Worm (Caenorhabditis elegans): ENCODE data around the gene F08H9.3.

F08H9.3 gene

ce11 chrV:14419855-14420254 lies 43.3 kb downstream of the F08H9.3 start:
- TF ChIP-seq hlh-30 (tag; optimal IDR thresholded peaks at IDR 0.05; ENCODE audit: insufficient read depth), result no peak
- TF ChIP-seq ceh-6 (GFP tag; optimal IDR thresholded peaks at IDR 0.05), result no peak
- TF ChIP-seq odd-2 (tag; optimal IDR thresholded peaks at IDR 0.05), result no peak
- TF ChIP-seq tbx-7 (tag; optimal IDR thresholded peaks at IDR 0.05), result no peak
- no peak for TF ChIP-seq zip-5 (tag; optimal IDR thresholded peaks at IDR 0.05)
- no peak for TF ChIP-seq hlh-6 (tag; optimal IDR thresholded peaks at IDR 0.05)

DNA sequence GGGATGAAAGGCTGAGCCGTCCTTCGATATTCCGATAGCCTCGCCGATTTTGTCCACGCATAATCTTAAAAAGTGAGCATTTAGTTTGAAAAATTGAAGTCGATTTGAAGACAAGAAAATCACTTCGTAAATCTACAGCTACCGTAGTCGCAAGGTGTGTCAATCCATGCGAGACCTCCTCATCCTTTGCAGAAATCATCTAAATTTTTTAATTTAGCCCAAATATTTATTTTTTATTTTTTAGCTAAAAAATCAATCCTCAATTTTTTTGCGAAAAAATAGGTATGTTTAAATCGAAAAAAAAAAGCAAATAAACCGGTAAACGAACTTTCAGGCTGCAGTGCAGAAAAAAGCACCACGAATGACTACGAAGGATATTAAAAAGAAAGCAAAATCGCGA lies 45.4 kb downstream of the F08H9.3 start, which contains the start of the genes nxf-2 and set-31:
Gene nxf-2, minus strand, starts transcription at position 101 of the 400 bp plus-strand sequence.
Gene set-31, plus strand, starts transcription at position 169 of the 400 bp plus-strand sequence.
- TF ChIP-seq pat-9 (tag; optimal IDR thresholded peaks at IDR 0.05) (no peak), syd-9 (tag; optimal IDR thresholded peaks at IDR 0.05) (no peak), lin-11 (tag; optimal IDR thresholded peaks at IDR 0.05) (no peak), zip-5 (tag; optimal IDR thresholded peaks at IDR 0.05) (no peak), F13H6.1 (tag; optimal IDR thresholded peaks at IDR 0.05) (no peak), ceh-9 (tag; optimal IDR thresholded peaks at IDR 0.05) (no peak), ceh-48 (tag; optimal IDR thresholded peaks at IDR 0.05) (no peak), ceh-24 (tag; optimal IDR thresholded peaks at IDR 0.05) (no peak), ztf-16 (tag; optimal IDR thresholded peaks at IDR 0.05) (no peak), elt-2 (tag; optimal IDR thresholded peaks at IDR 0.05) (no peak), ceh-45 (GFP tag; IDR thresholded peaks at IDR 0.05) (no peak), hlh-8 (tag; optimal IDR thresholded peaks at IDR 0.05) (no peak), pqm-1 (tag; optimal IDR thresholded peaks at IDR 0.05) (no peak), madf-2 (tag; optimal IDR thresholded peaks at IDR 0.05) (no peak), hlh-30 (tag; optimal IDR thresholded peaks at IDR 0.05; ENCODE audit: insufficient read depth) (no peak), che-1 (tag; optimal IDR thresholded peaks at IDR 0.05) (no peak)

DNA sequence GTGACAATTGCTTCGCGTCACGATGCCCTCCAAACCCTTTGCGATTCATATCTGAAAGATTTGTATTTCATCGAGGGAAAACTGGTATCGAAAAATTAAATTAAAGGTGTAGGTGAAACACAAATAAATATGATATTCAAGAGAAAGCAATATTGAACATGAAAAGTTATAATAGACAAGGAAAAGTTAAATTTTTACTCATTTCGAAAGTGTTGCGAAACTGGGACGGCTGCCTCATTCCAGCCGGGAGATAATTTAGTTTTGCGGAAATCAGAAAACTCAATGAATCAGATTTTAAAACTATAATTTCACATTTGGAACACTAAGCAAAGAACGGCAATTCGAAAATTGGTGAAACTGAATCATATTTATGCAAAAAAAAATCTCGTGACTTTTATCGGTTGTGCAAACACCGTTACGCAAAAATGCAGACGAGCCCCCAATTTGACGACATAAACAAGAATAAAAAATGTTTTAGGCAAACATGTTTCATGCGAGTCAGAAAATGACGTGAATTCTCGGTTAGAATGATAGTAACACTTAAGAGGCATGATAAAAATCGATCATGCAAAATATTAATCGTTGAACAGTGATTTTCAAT lies 48.1 kb downstream of the F08H9.3 start, which contains the start of the genes nxf-1 and C15H11.11:
Gene nxf-1, minus strand, starts transcription at position 51 of the 601 bp plus-strand sequence.
Gene C15H11.11, plus strand, starts transcription at position 536 of the 601 bp plus-strand sequence.
- TF ChIP-seq pqm-1 (tag; optimal IDR thresholded peaks at IDR 0.05) (no peak), ceh-9 (tag; optimal IDR thresholded peaks at IDR 0.05) (no peak), F13H6.1 (tag; optimal IDR thresholded peaks at IDR 0.05) (no peak), hlh-30 (tag; optimal IDR thresholded peaks at IDR 0.05; ENCODE audit: insufficient read depth) (peak; percentile 97), nfya-1 (tag; optimal IDR thresholded peaks at IDR 0.05) (peak; percentile 2), pros-1 (tag; optimal IDR thresholded peaks at IDR 0.05) (no peak), ceh-30 (tag; optimal IDR thresholded peaks at IDR 0.05) (peak; percentile 4), ceh-31 (tag; optimal IDR thresholded peaks at IDR 0.05) (peak; percentile 6), unc-42 (tag; optimal IDR thresholded peaks at IDR 0.05) (peak; percentile 17), rnt-1 (tag; optimal IDR thresholded peaks at IDR 0.05) (no peak), unc-55 (GFP tag; optimal IDR thresholded peaks at IDR 0.05) (no peak), sox-4 (tag; optimal IDR thresholded peaks at IDR 0.05) (no peak), hlh-15 (tag; optimal IDR thresholded peaks at IDR 0.05) (no peak)

ce11 chrV:14414032-14414431 lies 49.1 kb downstream of the F08H9.3 start:
- TF ChIP-seq unc-3 (GFP tag; conservative IDR thresholded peaks at IDR 0.05) (no peak), unc-3 (tag; optimal IDR thresholded peaks at IDR 0.05) (no peak), tbx-7 (tag; optimal IDR thresholded peaks at IDR 0.05) (no peak), ceh-18 (tag; optimal IDR thresholded peaks at IDR 0.05) (no peak), ceh-14 (tag; optimal IDR thresholded peaks at IDR 0.05) (no peak), ceh-30 (tag; optimal IDR thresholded peaks at IDR 0.05) (no peak), pha-4 (tag; optimal IDR thresholded peaks at IDR 0.05) (no peak), hlh-6 (tag; optimal IDR thresholded peaks at IDR 0.05) (no peak)

- no peak for TF ChIP-seq ttx-3 (tag; optimal IDR thresholded peaks at IDR 0.05)
- TF ChIP-seq ceh-31 (tag; optimal IDR thresholded peaks at IDR 0.05), result no peak
- TF ChIP-seq K02D7.2 (tag; optimal IDR thresholded peaks at IDR 0.05), result no peak
- no peak for TF ChIP-seq nhr-232 (tag; optimal IDR thresholded peaks at IDR 0.05)
- TF ChIP-seq fkh-6 (tag; optimal IDR thresholded peaks at IDR 0.05), result no peak
- no peak for TF ChIP-seq ztf-16 (tag; optimal IDR thresholded peaks at IDR 0.05)
- no peak for TF ChIP-seq ama-1 (optimal IDR thresholded peaks at IDR 0.05)
- no peak for TF ChIP-seq rnt-1 (tag; optimal IDR thresholded peaks at IDR 0.05)
Measured at ce11 chrV:14411989-14412388, 51.1 kb downstream of the F08H9.3 start.

Data from whole organism, late embryonic.